Fruit fly (Drosophila melanogaster): ENCODE data around the gene CG13101.

Gene CG13101

DNA sequence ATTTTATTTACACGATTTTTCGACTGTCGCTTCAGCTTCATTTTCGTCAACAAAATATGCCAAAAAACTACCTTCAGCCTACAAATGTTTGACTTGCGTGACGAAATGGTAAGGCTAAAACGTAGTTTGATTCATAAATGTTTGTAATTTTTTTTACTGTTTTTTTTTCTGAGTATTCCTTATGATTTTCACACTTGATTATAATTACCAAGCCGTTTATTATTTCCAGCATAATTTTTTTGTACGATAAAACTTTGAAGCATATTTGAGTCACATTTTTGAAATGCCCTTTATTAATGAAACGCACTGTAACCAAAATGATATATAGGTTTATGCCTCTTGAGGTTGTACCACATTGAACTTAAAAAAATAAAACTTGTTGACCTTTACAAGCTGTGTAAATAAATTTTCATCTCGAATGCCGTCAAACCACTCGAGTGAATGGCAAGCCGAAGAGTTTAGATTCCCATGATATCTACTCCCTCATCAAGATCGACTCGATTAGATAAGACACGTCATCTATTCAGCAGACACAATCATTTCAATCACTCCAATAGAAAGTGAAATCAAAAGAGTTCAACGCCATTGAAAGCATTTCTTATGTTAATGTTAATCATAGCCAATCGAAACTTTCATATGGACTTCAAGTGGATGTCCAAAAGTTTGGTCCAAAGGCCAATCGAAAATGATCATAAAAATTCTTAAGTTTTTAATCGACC lies 1.9 kb downstream of the CG13101 start:
- TF ChIP-seq CG5204 (GFP tag; optimal IDR thresholded peaks at IDR 0.05) (no peak), Hr96 (GFP tag; optimal IDR thresholded peaks at IDR 0.05) (no peak), CG7045 (GFP tag; optimal IDR thresholded peaks at IDR 0.05) (no peak), Clk (GFP tag; optimal IDR thresholded peaks at IDR 0.05) (no peak), CG33017 (tag; optimal IDR thresholded peaks at IDR 0.05) (no peak), CG7101 (tag; optimal IDR thresholded peaks at IDR 0.05) (no peak), tj (GFP tag; optimal IDR thresholded peaks at IDR 0.05) (no peak), Mnt (GFP tag; optimal IDR thresholded peaks at IDR 0.05) (no peak), cnc (optimal IDR thresholded peaks at IDR 0.05) (no peak), CG12768 (GFP tag; optimal IDR thresholded peaks at IDR 0.05) (no peak), pad (GFP tag; optimal IDR thresholded peaks at IDR 0.05) (no peak), CG11617 (GFP tag; optimal IDR thresholded peaks at IDR 0.05) (no peak), bab1 (GFP tag; optimal IDR thresholded peaks at IDR 0.05) (no peak)

DNA sequence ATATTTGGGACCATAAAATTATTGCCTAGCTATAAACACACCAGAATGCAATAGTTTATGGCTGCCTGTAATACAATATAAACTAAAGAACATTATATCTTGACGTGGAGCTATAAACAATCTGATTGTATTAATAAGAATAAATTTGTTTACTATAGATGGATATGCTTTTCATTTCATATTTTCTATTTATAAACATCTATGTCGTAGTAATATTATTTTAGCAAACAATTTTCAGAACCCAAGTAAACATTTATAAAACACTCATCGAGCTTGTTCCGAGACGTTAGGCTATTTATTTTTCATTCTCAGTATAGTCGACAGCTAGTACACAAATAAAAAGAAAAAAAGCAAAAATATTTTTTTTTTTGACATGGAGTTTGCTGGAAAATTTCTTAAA lies 4.3 kb downstream of the CG13101 start, which contains the start of gene CG18662:
Gene CG18662, plus strand, starts transcription at position 301 of the 400 bp plus-strand sequence.
- TF ChIP-seq Clk (GFP tag; optimal IDR thresholded peaks at IDR 0.05) (no peak), CG5204 (GFP tag; optimal IDR thresholded peaks at IDR 0.05) (no peak), CG14711 (tag; optimal IDR thresholded peaks at IDR 0.05) (no peak), kay (GFP tag; ENCODE audit: borderline replicate concordance) (peak; percentile 69), cnc (optimal IDR thresholded peaks at IDR 0.05) (no peak), tj (GFP tag; optimal IDR thresholded peaks at IDR 0.05) (no peak)

DNA sequence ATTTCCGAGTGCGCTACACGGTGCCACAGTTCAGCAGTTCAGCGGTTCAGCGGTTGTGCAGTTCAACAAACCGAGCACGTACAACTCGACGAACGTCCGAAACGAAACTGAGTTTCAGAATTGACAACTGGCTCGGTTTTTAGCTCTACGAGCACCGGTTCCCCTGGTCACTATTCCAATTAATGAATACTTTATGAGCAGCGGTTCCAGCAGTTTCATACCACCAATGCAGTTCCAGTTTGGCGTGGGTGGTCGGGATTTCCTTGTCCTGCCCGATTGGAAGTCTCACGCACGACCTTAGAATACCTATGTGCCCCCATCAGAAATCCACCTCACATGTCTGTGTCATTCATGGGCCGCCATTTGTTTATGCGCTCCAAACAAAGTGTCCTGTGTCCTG lies 9.3 kb downstream of the CG13101 start, which contains the start of gene CG9541:
Gene CG9541, minus strand, starts transcription at position 101 of the 400 bp plus-strand sequence.
- TF ChIP-seq CG5204 (GFP tag; optimal IDR thresholded peaks at IDR 0.05) = no peak
- no peak for TF ChIP-seq Mnt (GFP tag; optimal IDR thresholded peaks at IDR 0.05)
- no peak for TF ChIP-seq pad (GFP tag; optimal IDR thresholded peaks at IDR 0.05)
- TF ChIP-seq tj (GFP tag; optimal IDR thresholded peaks at IDR 0.05) = no peak
- no peak for TF ChIP-seq CG7045 (GFP tag; optimal IDR thresholded peaks at IDR 0.05)
- TF ChIP-seq bab1 (GFP tag; optimal IDR thresholded peaks at IDR 0.05) = no peak
- no peak for TF ChIP-seq toe (GFP tag; optimal IDR thresholded peaks at IDR 0.05)
- no peak for TF ChIP-seq Clk (GFP tag; optimal IDR thresholded peaks at IDR 0.05)
- TF ChIP-seq cic (GFP tag; optimal IDR thresholded peaks at IDR 0.05) = no peak
- no peak for TF ChIP-seq cnc (optimal IDR thresholded peaks at IDR 0.05)
- TF ChIP-seq kay (GFP tag; ENCODE audit: borderline replicate concordance) = no peak
- no peak for TF ChIP-seq CG1620 (GFP tag; optimal IDR thresholded peaks at IDR 0.05)
- TF ChIP-seq CG33017 (tag; optimal IDR thresholded peaks at IDR 0.05) = no peak
- TF ChIP-seq ovo (GFP tag; optimal IDR thresholded peaks at IDR 0.05) = no peak
- no peak for TF ChIP-seq CG11617 (GFP tag; optimal IDR thresholded peaks at IDR 0.05)
- TF ChIP-seq CG14711 (tag; optimal IDR thresholded peaks at IDR 0.05) = no peak
- no peak for TF ChIP-seq Hr96 (GFP tag; optimal IDR thresholded peaks at IDR 0.05)
- TF ChIP-seq Crg-1 (GFP tag; optimal IDR thresholded peaks at IDR 0.05) = no peak

DNA sequence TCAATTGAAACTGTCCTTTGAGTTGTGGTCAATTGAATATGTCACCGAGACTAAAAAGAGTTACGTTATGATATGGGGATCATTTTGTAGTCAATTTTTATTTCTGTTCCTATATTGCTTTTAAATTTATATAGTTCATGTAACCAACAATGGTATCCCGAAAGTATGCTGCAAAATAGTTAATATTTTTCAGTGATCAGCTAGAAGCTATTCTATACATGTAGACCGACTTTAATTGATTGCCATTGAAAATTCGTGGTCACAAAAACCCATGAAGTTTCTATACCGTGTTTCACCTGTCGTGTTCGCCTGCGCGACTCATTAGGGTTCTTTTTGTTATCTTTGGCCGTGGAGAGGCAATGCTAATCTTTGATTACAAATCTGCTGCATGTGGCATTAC lies 10.2 kb downstream of the CG13101 start:
- TF ChIP-seq Clk (GFP tag; optimal IDR thresholded peaks at IDR 0.05) (no peak), Mnt (GFP tag; optimal IDR thresholded peaks at IDR 0.05) (no peak), CG5204 (GFP tag; optimal IDR thresholded peaks at IDR 0.05) (no peak), ovo (GFP tag; optimal IDR thresholded peaks at IDR 0.05) (no peak), CG12768 (GFP tag; optimal IDR thresholded peaks at IDR 0.05) (no peak), CG7045 (GFP tag; optimal IDR thresholded peaks at IDR 0.05) (no peak), CG11617 (GFP tag; optimal IDR thresholded peaks at IDR 0.05) (no peak), pad (GFP tag; optimal IDR thresholded peaks at IDR 0.05) (no peak), kay (GFP tag; ENCODE audit: borderline replicate concordance) (no peak), CG7101 (tag; optimal IDR thresholded peaks at IDR 0.05) (no peak)

DNA sequence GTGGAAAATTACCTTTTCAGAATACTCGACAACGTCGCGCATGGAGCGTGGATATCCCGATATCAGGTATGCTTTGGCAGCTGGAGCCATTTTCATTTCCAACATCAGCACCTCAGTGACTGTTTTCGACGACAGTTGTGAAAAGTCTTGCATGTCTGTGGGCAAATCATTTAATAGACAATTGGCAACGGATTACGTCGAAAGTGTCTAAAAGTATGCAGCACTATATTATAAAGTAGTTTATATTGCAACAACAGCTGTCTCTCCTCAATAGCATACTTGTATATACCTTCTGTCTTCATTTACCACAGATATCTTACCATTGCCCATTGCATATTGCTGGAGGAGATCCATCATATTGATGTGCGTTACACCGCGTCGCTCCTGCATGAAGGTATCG lies 11.8 kb downstream of the CG13101 start:
- TF ChIP-seq CG1620 (GFP tag; optimal IDR thresholded peaks at IDR 0.05) = no peak
- no peak for TF ChIP-seq kay (GFP tag; ENCODE audit: borderline replicate concordance)
- no peak for TF ChIP-seq ovo (GFP tag; optimal IDR thresholded peaks at IDR 0.05)
- TF ChIP-seq CG7045 (GFP tag; optimal IDR thresholded peaks at IDR 0.05) = no peak
- no peak for TF ChIP-seq cnc (optimal IDR thresholded peaks at IDR 0.05)
- no peak for TF ChIP-seq CG11617 (GFP tag; optimal IDR thresholded peaks at IDR 0.05)
- TF ChIP-seq CG7101 (tag; optimal IDR thresholded peaks at IDR 0.05) = no peak
- no peak for TF ChIP-seq Hr96 (GFP tag; optimal IDR thresholded peaks at IDR 0.05)
- no peak for TF ChIP-seq CG33017 (tag; optimal IDR thresholded peaks at IDR 0.05)
- no peak for TF ChIP-seq Crg-1 (GFP tag; optimal IDR thresholded peaks at IDR 0.05)
- TF ChIP-seq Mnt (GFP tag; optimal IDR thresholded peaks at IDR 0.05) = no peak
- TF ChIP-seq CG12768 (GFP tag; optimal IDR thresholded peaks at IDR 0.05) = no peak
- no peak for TF ChIP-seq CG5204 (GFP tag; optimal IDR thresholded peaks at IDR 0.05)
- no peak for TF ChIP-seq toe (GFP tag; optimal IDR thresholded peaks at IDR 0.05)
- no peak for TF ChIP-seq CG14711 (tag; optimal IDR thresholded peaks at IDR 0.05)
- TF ChIP-seq pad (GFP tag; optimal IDR thresholded peaks at IDR 0.05) = no peak
- no peak for TF ChIP-seq Clk (GFP tag; optimal IDR thresholded peaks at IDR 0.05)
- TF ChIP-seq tj (GFP tag; optimal IDR thresholded peaks at IDR 0.05) = no peak
- no peak for TF ChIP-seq cic (GFP tag; optimal IDR thresholded peaks at IDR 0.05)
- TF ChIP-seq bab1 (GFP tag; optimal IDR thresholded peaks at IDR 0.05) = no peak

DNA sequence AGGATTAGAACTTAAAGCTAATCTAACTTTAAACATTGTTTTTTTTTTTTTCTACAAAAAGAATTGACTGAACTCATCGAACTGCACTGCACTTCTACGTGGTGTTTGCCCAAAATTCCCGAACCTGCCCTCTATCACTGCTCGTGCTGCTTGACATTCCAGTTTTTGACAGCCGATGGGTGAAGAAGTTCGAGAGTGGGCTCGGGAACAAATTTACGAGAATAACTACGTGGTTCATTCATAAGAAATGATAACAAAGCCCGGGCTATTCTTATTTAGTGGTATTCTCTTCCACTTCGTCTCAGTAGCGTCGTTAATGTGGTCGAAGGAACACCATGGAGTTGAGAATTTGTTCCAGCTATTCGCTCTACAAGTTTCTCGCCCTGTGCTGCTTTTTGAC lies 17.4 kb downstream of the CG13101 start, which contains the start of gene CG18088:
Gene CG18088, plus strand, starts transcription at position 301 of the 400 bp plus-strand sequence.
- TF ChIP-seq CG5204 (GFP tag; optimal IDR thresholded peaks at IDR 0.05) (no peak), CG7101 (tag; optimal IDR thresholded peaks at IDR 0.05) (no peak), Hr96 (GFP tag; optimal IDR thresholded peaks at IDR 0.05) (no peak), CG7045 (GFP tag; optimal IDR thresholded peaks at IDR 0.05) (no peak), cnc (optimal IDR thresholded peaks at IDR 0.05) (no peak), Crg-1 (GFP tag; optimal IDR thresholded peaks at IDR 0.05) (no peak), tj (GFP tag; optimal IDR thresholded peaks at IDR 0.05) (no peak), CG12768 (GFP tag; optimal IDR thresholded peaks at IDR 0.05) (no peak), pad (GFP tag; optimal IDR thresholded peaks at IDR 0.05) (no peak), Clk (GFP tag; optimal IDR thresholded peaks at IDR 0.05) (no peak), CG14711 (tag; optimal IDR thresholded peaks at IDR 0.05) (no peak), toe (GFP tag; optimal IDR thresholded peaks at IDR 0.05) (no peak), Mnt (GFP tag; optimal IDR thresholded peaks at IDR 0.05) (no peak), CG33017 (tag; optimal IDR thresholded peaks at IDR 0.05) (no peak), CG1620 (GFP tag; optimal IDR thresholded peaks at IDR 0.05) (no peak), cic (GFP tag; optimal IDR thresholded peaks at IDR 0.05) (no peak), CG11617 (GFP tag; optimal IDR thresholded peaks at IDR 0.05) (no peak), kay (GFP tag; ENCODE audit: borderline replicate concordance) (no peak)

All from whole organism, adult.